Worm (Caenorhabditis elegans) whole organism, L4 larva: Measurements from ENCODE around the gene mut-7.

Experiments
- ZK546.5 ChIP-seq, 2 experiments: sonication (generic microtip); optimal IDR thresholded peaks; 2 replicates each; lab custom pipeline; 2017; ENCODE audit warnings: missing biosample characterization in 2 of 2, missing genetic modification characterization in 2 of 2
- ama-1 ChIP-seq: fragments of 150-350 bp; optimal IDR thresholded peaks from 2 replicates; lab custom pipeline; 2014; ENCODE audit warnings: inconsistent platforms, mixed read lengths
- lir-3 ChIP-seq: sonication (generic microtip); optimal IDR thresholded peaks from 2 replicates; lab custom pipeline; 2016; ENCODE audit warnings: mild to moderate bottlenecking, missing genetic modification characterization, missing compliant biosample characterization
- nhr-10 ChIP-seq: fragments of 150-350 bp; optimal IDR thresholded peaks from 2 replicates; lab custom pipeline; 2014; ENCODE audit warnings: missing biosample characterization, missing genetic modification characterization
- nhr-28 ChIP-seq: fragments of 150-350 bp; optimal IDR thresholded peaks from 2 replicates; lab custom pipeline; 2014; ENCODE audit warnings: missing biosample characterization, missing genetic modification characterization
- snpc-4 ChIP-seq: fragments of 150-350 bp; optimal IDR thresholded peaks from 2 replicates; lab custom pipeline; 2014; ENCODE audit warnings: missing biosample characterization, missing genetic modification characterization

DNA sequence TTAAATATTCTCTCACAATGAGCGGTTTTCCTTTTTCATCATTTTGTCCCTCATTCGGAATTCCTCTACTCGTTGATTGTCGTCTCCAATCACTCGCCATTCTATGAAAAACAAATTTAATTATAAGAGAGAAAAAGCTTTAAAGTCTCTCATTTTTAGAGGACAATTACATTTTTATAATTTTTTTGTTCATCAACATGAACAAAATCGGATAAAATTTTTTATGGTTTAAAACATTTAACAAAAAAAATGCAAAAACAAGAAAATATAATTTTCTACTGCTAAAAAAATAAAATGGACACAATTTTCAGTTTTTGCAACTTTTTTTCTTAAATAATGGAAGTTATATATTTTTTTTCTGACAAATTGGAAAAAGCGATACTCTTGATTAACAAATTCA, 26.0 kb downstream of the mut-7 start, which contains the start of gene F55H2.7:
- TF ChIP-seq nhr-10 (tag; lab: Kevin White, UChicago) = no peak
- no peak for TF ChIP-seq ama-1 (lab: Kevin White, UChicago)
- TF ChIP-seq nhr-28 (tag; lab: Kevin White, UChicago) = no peak
- no peak for TF ChIP-seq snpc-4 (tag; lab: Kevin White, UChicago)
- TF ChIP-seq lir-3 (tag; lab: Kevin White, UChicago) = no peak
- TF ChIP-seq ZK546.5 (tag; optimal IDR thresholded peaks at IDR 0.05; lab: Kevin White, UChicago) = no peak
